Fruit fly (Drosophila melanogaster) whole organism, embryonic: ENCODE data around the gene dre4.

Experiments used
- BEAF-32 ChIP-seq: fragments of 200-800 bp; sonication (Bioruptor generic); optimal IDR thresholded peaks from 3 replicates; lab custom pipeline; 2017; ENCODE audit warnings: missing biosample characterization, missing genetic modification characterization, mild to moderate bottlenecking, moderate library complexity, missing genetic modification reagents
- CG10543 ChIP-seq: fragments of 200-800 bp; sonication (Bioruptor generic); optimal IDR thresholded peaks from 3 replicates; lab custom pipeline; 2017; ENCODE audit warnings: missing biosample characterization, mild to moderate bottlenecking, missing genetic modification characterization, moderate library complexity
- CG10979 ChIP-seq: fragments of 200-800 bp; sonication (Bioruptor generic); optimal IDR thresholded peaks from 2 replicates; lab custom pipeline; 2018; ENCODE audit warnings: missing biosample characterization, mild to moderate bottlenecking, missing genetic modification characterization, moderate library complexity
- CG11695 ChIP-seq: fragments of 200-800 bp; sonication (Bioruptor generic); IDR thresholded peaks from 3 replicates; pipeline ENCODE4 v1.3.6; 2022; ENCODE audit warnings: missing biosample characterization, missing genetic modification characterization
- CG12155 ChIP-seq: fragments of 200-800 bp; sonication (Bioruptor generic); optimal IDR thresholded peaks from 3 replicates; lab custom pipeline; 2016; ENCODE audit warnings: missing biosample characterization, missing genetic modification characterization
- CG13123 ChIP-seq: fragments of 200-800 bp; sonication (Bioruptor generic); optimal IDR thresholded peaks from 2 replicates; lab custom pipeline; 2016; ENCODE audit warnings: missing biosample characterization, missing genetic modification characterization
- CG13287 ChIP-seq: fragments of 200-800 bp; sonication (Bioruptor generic); IDR thresholded peaks from 2 replicates; pipeline ENCODE4 v1.3.6; 2022; ENCODE audit warnings: missing biosample characterization, missing genetic modification characterization; ENCODE audit not compliant: partially characterized antibody
- CG13624 ChIP-seq: fragments of 200-800 bp; sonication (Bioruptor generic); optimal IDR thresholded peaks from 2 replicates; lab custom pipeline; 2016; ENCODE audit warnings: missing biosample characterization, missing genetic modification characterization
- CG14710 ChIP-seq: fragments of 200-800 bp; sonication (Bioruptor generic); optimal IDR thresholded peaks from 3 replicates; lab custom pipeline; 2019; ENCODE audit warnings: missing biosample characterization, mild to moderate bottlenecking, missing genetic modification characterization, moderate library complexity
- CG15514 ChIP-seq: fragments of 200-800 bp; sonication (Bioruptor generic); optimal IDR thresholded peaks from 3 replicates; lab custom pipeline; 2017; ENCODE audit warnings: missing biosample characterization, missing genetic modification characterization, mild to moderate bottlenecking, moderate library complexity, missing genetic modification reagents
- CG1603 ChIP-seq: fragments of 200-800 bp; sonication (Bioruptor generic); optimal IDR thresholded peaks from 2 replicates; lab custom pipeline; 2019; ENCODE audit warnings: missing biosample characterization, mild to moderate bottlenecking, missing genetic modification characterization, moderate library complexity
- CG16813 ChIP-seq: fragments of 200-800 bp; sonication (Bioruptor generic); IDR thresholded peaks from 3 replicates; pipeline ENCODE4 v1.3.6; 2022; ENCODE audit warnings: missing biosample characterization, missing genetic modification characterization; ENCODE audit not compliant: partially characterized antibody
- CG34224 ChIP-seq: fragments of 200-800 bp; sonication (Bioruptor generic); IDR thresholded peaks from 3 replicates; pipeline ENCODE4 v1.3.6; 2022; ENCODE audit warnings: missing biosample characterization, missing genetic modification characterization; ENCODE audit not compliant: partially characterized antibody
- CG3995 ChIP-seq: fragments of 200-800 bp; sonication (Bioruptor generic); optimal IDR thresholded peaks from 3 replicates; lab custom pipeline; 2016; ENCODE audit warnings: missing biosample characterization, missing genetic modification characterization
- CG42726 ChIP-seq: fragments of 200-800 bp; sonication (Bioruptor generic); IDR thresholded peaks from 2 replicates; pipeline ENCODE4 v1.3.6; 2022; ENCODE audit warnings: missing biosample characterization, missing genetic modification characterization; ENCODE audit not compliant: partially characterized antibody
- CG6854 ChIP-seq: fragments of 200-800 bp; sonication (Bioruptor generic); optimal IDR thresholded peaks from 3 replicates; lab custom pipeline; 2017; ENCODE audit warnings: missing biosample characterization, mild to moderate bottlenecking, missing genetic modification characterization
- CG7963 ChIP-seq: fragments of 200-800 bp; sonication (Bioruptor generic); IDR thresholded peaks from 3 replicates; pipeline ENCODE4 v1.3.6; 2022; ENCODE audit warnings: missing biosample characterization, missing genetic modification characterization; ENCODE audit not compliant: partially characterized antibody
- CG8944 ChIP-seq: fragments of 200-800 bp; sonication (Bioruptor generic); optimal IDR thresholded peaks from 3 replicates; lab custom pipeline; 2016; ENCODE audit warnings: missing biosample characterization, missing genetic modification characterization
- CTCF ChIP-seq: fragments of 200-800 bp; sonication (Bioruptor generic); optimal IDR thresholded peaks from 2 replicates; lab custom pipeline; 2017; ENCODE audit warnings: missing biosample characterization, mild to moderate bottlenecking, missing genetic modification characterization, moderate library complexity
- Fer2 ChIP-seq: fragments of 200-800 bp; sonication (Bioruptor generic); optimal IDR thresholded peaks from 2 replicates; lab custom pipeline; 2018; ENCODE audit warnings: missing biosample characterization, mild to moderate bottlenecking, missing genetic modification characterization, moderate library complexity
- HmgD ChIP-seq: fragments of 200-800 bp; sonication (Bioruptor generic); optimal IDR thresholded peaks from 3 replicates; lab custom pipeline; 2016; ENCODE audit warnings: missing biosample characterization, missing genetic modification characterization
- HmgZ ChIP-seq: fragments of 200-800 bp; sonication (Bioruptor generic); optimal IDR thresholded peaks from 2 replicates; lab custom pipeline; 2018; ENCODE audit warnings: missing biosample characterization, mild to moderate bottlenecking, missing genetic modification characterization
- Hmr ChIP-seq: fragments of 200-800 bp; sonication (Bioruptor generic); optimal IDR thresholded peaks from 3 replicates; lab custom pipeline; 2017; ENCODE audit warnings: mild to moderate bottlenecking, missing biosample characterization, missing genetic modification reagents, missing genetic modification characterization
- Lhr ChIP-seq: fragments of 200-800 bp; sonication (Bioruptor generic); optimal IDR thresholded peaks from 3 replicates; lab custom pipeline; 2017; ENCODE audit warnings: mild to moderate bottlenecking, missing biosample characterization, missing genetic modification reagents, missing genetic modification characterization
- Lim3 ChIP-seq: fragments of 200-800 bp; sonication (Bioruptor generic); IDR thresholded peaks from 2 replicates; pipeline ENCODE4 v1.3.6; 2022; ENCODE audit warnings: missing biosample characterization, missing genetic modification characterization
- Med ChIP-seq: fragments of 200-800 bp; sonication (Bioruptor generic); peaks from one replicate; lab custom pipeline; 2016; ENCODE audit warnings: missing biosample characterization, missing genetic modification characterization, mild to moderate bottlenecking, inconsistent platforms, moderate library complexity
- Myb ChIP-seq: fragments of 200-800 bp; sonication (Bioruptor generic); optimal IDR thresholded peaks from 2 replicates; lab custom pipeline; 2016; ENCODE audit warnings: missing biosample characterization, missing genetic modification characterization
- Nf-YA ChIP-seq: fragments of 200-800 bp; sonication (Bioruptor generic); IDR thresholded peaks from 2 replicates; pipeline ENCODE4 v1.3.6; 2022; ENCODE audit warnings: missing biosample characterization, missing genetic modification characterization
- Rfx ChIP-seq: fragments of 200-800 bp; sonication (Bioruptor generic); IDR thresholded peaks from 2 replicates; pipeline ENCODE4 v1.3.6; 2022; ENCODE audit warnings: missing biosample characterization, missing genetic modification characterization
- Trl ChIP-seq, 3 experiments: fragments of >200 bp in 2 of 3; fragments of 200-800 bp in 1 of 3; sonication (Bioruptor generic) in 1 of 3; optimal IDR thresholded peaks; 2 replicates in 1 of 3; 3 replicates in 2 of 3; lab custom pipeline; 2016 to 2017; ENCODE audit warnings: missing biosample characterization in 1 of 3, missing genetic modification characterization in 1 of 3
- amos ChIP-seq: fragments of 200-800 bp; sonication (Bioruptor generic); IDR thresholded peaks from 2 replicates; pipeline ENCODE4 v1.3.6; 2022; ENCODE audit warnings: missing biosample characterization, missing genetic modification characterization; ENCODE audit not compliant: partially characterized antibody
- chinmo ChIP-seq: fragments of 200-800 bp; sonication (Bioruptor generic); IDR thresholded peaks from 4 replicates; pipeline ENCODE4 v1.3.6; 2022; ENCODE audit warnings: missing biosample characterization, missing genetic modification characterization; ENCODE audit not compliant: partially characterized antibody
- chm ChIP-seq: fragments of 200-800 bp; sonication (Bioruptor generic); IDR thresholded peaks from 2 replicates; pipeline ENCODE4 v1.3.6; 2022; ENCODE audit warnings: missing biosample characterization, missing genetic modification characterization
- ci ChIP-seq: fragments of 200-800 bp; sonication (Bioruptor generic); IDR thresholded peaks from 3 replicates; pipeline ENCODE4 v1.3.6; 2022; ENCODE audit warnings: missing biosample characterization, missing genetic modification characterization
- dpn ChIP-seq, 2 experiments: fragments of 200-800 bp; sonication (Bioruptor generic); optimal IDR thresholded peaks; 3 replicates each; lab custom pipeline; 2016; ENCODE audit warnings: missing biosample characterization in 2 of 2, missing genetic modification characterization in 2 of 2
- ems ChIP-seq: fragments of 200-800 bp; sonication (Bioruptor generic); optimal IDR thresholded peaks from 3 replicates; lab custom pipeline; 2016; ENCODE audit warnings: missing biosample characterization, missing genetic modification characterization
- gem ChIP-seq: fragments of 200-800 bp; sonication (Bioruptor generic); optimal IDR thresholded peaks from 2 replicates; lab custom pipeline; 2019; ENCODE audit warnings: missing biosample characterization, mild to moderate bottlenecking, missing genetic modification characterization, moderate library complexity
- nmo ChIP-seq: fragments of 200-800 bp; sonication (Bioruptor generic); optimal IDR thresholded peaks from 2 replicates; lab custom pipeline; 2018; ENCODE audit warnings: missing biosample characterization, mild to moderate bottlenecking, missing genetic modification characterization, moderate library complexity
- onecut ChIP-seq: fragments of 200-800 bp; sonication (Bioruptor generic); IDR thresholded peaks from 2 replicates; pipeline ENCODE4 v1.3.6; 2022; ENCODE audit warnings: missing biosample characterization, missing genetic modification characterization
- otp ChIP-seq: fragments of 200-800 bp; sonication (Bioruptor generic); IDR thresholded peaks from 3 replicates; pipeline ENCODE4, ENCODE4 v1.3.6; 2022; ENCODE audit warnings: missing biosample characterization, missing genetic modification characterization
- pb ChIP-seq: fragments of 200-800 bp; sonication (Bioruptor generic); optimal IDR thresholded peaks from 3 replicates; lab custom pipeline; 2016; ENCODE audit warnings: missing biosample characterization, missing genetic modification characterization
- phol ChIP-seq: fragments of 200-800 bp; sonication (Bioruptor generic); optimal IDR thresholded peaks from 3 replicates; lab custom pipeline; 2018; ENCODE audit warnings: missing biosample characterization, mild to moderate bottlenecking, missing genetic modification characterization, moderate library complexity
- pita ChIP-seq: fragments of 200-800 bp; sonication (Bioruptor generic); optimal IDR thresholded peaks from 2 replicates; lab custom pipeline; 2017; ENCODE audit warnings: missing biosample characterization, mild to moderate bottlenecking, missing genetic modification characterization
- pzg ChIP-seq: fragments of 200-800 bp; sonication (Bioruptor generic); optimal IDR thresholded peaks from 3 replicates; lab custom pipeline; 2018; ENCODE audit warnings: missing biosample characterization, mild to moderate bottlenecking, missing genetic modification characterization, moderate library complexity
- row ChIP-seq: fragments of 200-800 bp; sonication (Bioruptor generic); IDR thresholded peaks from 3 replicates; pipeline ENCODE4 v1.3.6; 2022; ENCODE audit warnings: missing biosample characterization, missing genetic modification characterization
- stwl ChIP-seq: fragments of 200-800 bp; sonication (Bioruptor generic); optimal IDR thresholded peaks from 3 replicates; lab custom pipeline; 2018; ENCODE audit warnings: missing biosample characterization, mild to moderate bottlenecking, missing genetic modification characterization, moderate library complexity
- vvl ChIP-seq: fragments of 200-800 bp; sonication (Bioruptor generic); IDR thresholded peaks from 2 replicates; pipeline ENCODE4 v1.3.6; 2022; ENCODE audit warnings: missing biosample characterization, missing genetic modification characterization
- zen ChIP-seq: fragments of 200-800 bp; sonication (Bioruptor generic); optimal IDR thresholded peaks from 3 replicates; lab custom pipeline; 2018; ENCODE audit warnings: missing biosample characterization, mild to moderate bottlenecking, missing genetic modification characterization, moderate library complexity
- zen2 ChIP-seq: fragments of 200-800 bp; sonication (Bioruptor generic); IDR thresholded peaks from 3 replicates; pipeline ENCODE4 v1.3.6; 2022; ENCODE audit warnings: missing biosample characterization, missing genetic modification characterization; ENCODE audit not compliant: partially characterized antibody

Gene dre4

dm6 chr3L:1890941-1891340 lies 14.8 kb upstream of the dre4 start:
- peak; percentile 45 for TF ChIP-seq Rfx (GFP tag; lab: Robert Waterston, UW)
- TF ChIP-seq CG15514 (GFP tag; lab: Kevin White, UChicago): peak; percentile 38
- TF ChIP-seq CTCF: peak; percentile 82
- TF ChIP-seq pb (GFP tag; lab: Kevin White, UChicago): no peak
- peak; percentile 83 for TF ChIP-seq CG12155 (GFP tag; lab: Kevin White, UChicago)
- no peak for TF ChIP-seq gem (tag; lab: Kevin White, UChicago)
- TF ChIP-seq CG11695: no peak
- peak; percentile 15 for TF ChIP-seq zen (tag; lab: Kevin White, UChicago)
- TF ChIP-seq Lhr (GFP tag; lab: Kevin White, UChicago): peak; percentile 34
- TF ChIP-seq CG34224: no peak
- no peak for TF ChIP-seq Fer2 (tag; lab: Kevin White, UChicago)
- peak; percentile 51; the same call in 1 of the 2 replicates for TF ChIP-seq CG13287 (GFP tag; lab: Robert Waterston, UW)
- TF ChIP-seq CG8944 (GFP tag; lab: Kevin White, UChicago): no peak
- TF ChIP-seq CG14710: no peak
- TF ChIP-seq BEAF-32 (GFP tag; lab: Kevin White, UChicago): peak; percentile 20
- no peak for TF ChIP-seq CG10543
- no peak for TF ChIP-seq ems (GFP tag; lab: Kevin White, UChicago)
- peak; percentile 11 for TF ChIP-seq HmgD (GFP tag; lab: Kevin White, UChicago)
- no peak for TF ChIP-seq dpn (GFP tag; optimal IDR thresholded peaks at IDR 0.05; lab: Kevin White, UChicago)
- peak; percentile 1 for TF ChIP-seq nmo
- TF ChIP-seq Lim3 (GFP tag; lab: Robert Waterston, UW): no peak
- no peak for TF ChIP-seq chm (GFP tag; lab: Robert Waterston, UW)
- TF ChIP-seq Nf-YA (GFP tag; lab: Robert Waterston, UW): peak; percentile 37; the same call in 1 of the 2 replicates
- TF ChIP-seq CG13123 (GFP tag; lab: Kevin White, UChicago): no peak
- no peak for TF ChIP-seq CG7963 (GFP tag; lab: Robert Waterston, UW)
- peak; percentile 22; the same call in 1 of the 2 replicates for TF ChIP-seq amos (GFP tag; lab: Robert Waterston, UW)
- TF ChIP-seq ci: 0 out of 3 replicates have a peak, but pooled peaks have one; percentile 5
- TF ChIP-seq Myb (GFP tag; lab: Kevin White, UChicago): peak; percentile 91
- TF ChIP-seq stwl (tag; lab: Kevin White, UChicago): peak; percentile 55
- TF ChIP-seq pita (GFP tag; lab: Kevin White, UChicago): peak; percentile 82
- TF ChIP-seq phol: peak; percentile 26
- TF ChIP-seq CG10979 (tag; lab: Kevin White, UChicago): peak; percentile 20
- peak; percentile 39 for TF ChIP-seq onecut (GFP tag; lab: Robert Waterston, UW)
- peak; percentile 1 for TF ChIP-seq Hmr (GFP tag; lab: Kevin White, UChicago)
- TF ChIP-seq Trl (optimal IDR thresholded peaks at IDR 0.05; lab: Kevin White, UChicago): no peak
- no peak for TF ChIP-seq Trl (GFP tag; optimal IDR thresholded peaks at IDR 0.05; lab: Kevin White, UChicago)
- 0 out of 2 replicates have a peak, but pooled peaks have one; percentile 30 for TF ChIP-seq CG42726
- TF ChIP-seq vvl: peak; percentile 43; the same call in 1 of the 2 replicates
- 0 out of 4 replicates have a peak, but pooled peaks have one; percentile 46 for TF ChIP-seq chinmo (GFP tag; lab: Robert Waterston, UW)
- peak; percentile 20 for TF ChIP-seq HmgZ (tag; lab: Kevin White, UChicago)
- peak; percentile 51; the same call in 1 of the 3 replicates for TF ChIP-seq row
- TF ChIP-seq zen2 (GFP tag; lab: Robert Waterston, UW): no peak
- 0 out of 3 replicates have a peak, but pooled peaks have one; percentile 39 for TF ChIP-seq CG16813 (GFP tag; lab: Robert Waterston, UW)
- TF ChIP-seq CG3995 (GFP tag; lab: Kevin White, UChicago): peak; percentile 27
- TF ChIP-seq Med (GFP tag; lab: Kevin White, UChicago): peak; percentile 66
- peak; percentile 38; the same call in 1 of the 3 replicates for TF ChIP-seq otp (GFP tag; lab: Robert Waterston, UW)
- no peak for TF ChIP-seq CG6854 (GFP tag; lab: Kevin White, UChicago)
- TF ChIP-seq pzg: peak; percentile 37
- TF ChIP-seq CG13624 (GFP tag; lab: Kevin White, UChicago): peak; percentile 2
- peak; percentile 55 for TF ChIP-seq CG1603
